Worm (Caenorhabditis elegans): ENCODE data around the gene ZK899.1.
"Not testable (repeated sequence)": the region's sequence is repeated elsewhere in the genome, so short reads cannot be mapped to it uniquely, and the experiment has no call there.

DNA sequence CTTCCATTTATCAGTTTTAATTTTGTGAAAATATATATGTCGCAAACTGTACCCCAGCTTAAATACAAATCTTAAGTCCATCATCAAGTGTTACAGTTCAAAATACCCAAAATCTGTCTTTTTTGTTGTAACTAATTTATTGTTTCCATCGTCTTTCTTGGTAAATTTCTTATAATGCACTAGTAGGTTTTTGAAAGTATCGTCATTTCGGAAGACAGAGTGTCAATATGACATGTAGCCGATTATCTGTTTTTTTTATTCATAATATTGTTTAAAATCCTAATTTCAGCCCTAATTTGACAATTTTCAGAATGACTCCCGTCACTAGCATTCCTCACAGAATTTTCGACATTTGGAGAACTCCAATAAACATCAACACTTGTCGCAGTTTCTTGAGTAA is 16.6 kb downstream of the ZK899.1 start, which contains the start of gene ZK899.6:
- TF ChIP-seq pha-4 (tag; optimal IDR thresholded peaks at IDR 0.05); hlh-13 (GFP tag; optimal IDR thresholded peaks at IDR 0.05); nhr-232 (tag; optimal IDR thresholded peaks at IDR 0.05); ceh-14 (tag; optimal IDR thresholded peaks at IDR 0.05); ama-1 (optimal IDR thresholded peaks at IDR 0.05): not testable (repeated sequence)
